Fruit fly (Drosophila melanogaster): Measurements from ENCODE around the gene B4.

B4 gene

DNA sequence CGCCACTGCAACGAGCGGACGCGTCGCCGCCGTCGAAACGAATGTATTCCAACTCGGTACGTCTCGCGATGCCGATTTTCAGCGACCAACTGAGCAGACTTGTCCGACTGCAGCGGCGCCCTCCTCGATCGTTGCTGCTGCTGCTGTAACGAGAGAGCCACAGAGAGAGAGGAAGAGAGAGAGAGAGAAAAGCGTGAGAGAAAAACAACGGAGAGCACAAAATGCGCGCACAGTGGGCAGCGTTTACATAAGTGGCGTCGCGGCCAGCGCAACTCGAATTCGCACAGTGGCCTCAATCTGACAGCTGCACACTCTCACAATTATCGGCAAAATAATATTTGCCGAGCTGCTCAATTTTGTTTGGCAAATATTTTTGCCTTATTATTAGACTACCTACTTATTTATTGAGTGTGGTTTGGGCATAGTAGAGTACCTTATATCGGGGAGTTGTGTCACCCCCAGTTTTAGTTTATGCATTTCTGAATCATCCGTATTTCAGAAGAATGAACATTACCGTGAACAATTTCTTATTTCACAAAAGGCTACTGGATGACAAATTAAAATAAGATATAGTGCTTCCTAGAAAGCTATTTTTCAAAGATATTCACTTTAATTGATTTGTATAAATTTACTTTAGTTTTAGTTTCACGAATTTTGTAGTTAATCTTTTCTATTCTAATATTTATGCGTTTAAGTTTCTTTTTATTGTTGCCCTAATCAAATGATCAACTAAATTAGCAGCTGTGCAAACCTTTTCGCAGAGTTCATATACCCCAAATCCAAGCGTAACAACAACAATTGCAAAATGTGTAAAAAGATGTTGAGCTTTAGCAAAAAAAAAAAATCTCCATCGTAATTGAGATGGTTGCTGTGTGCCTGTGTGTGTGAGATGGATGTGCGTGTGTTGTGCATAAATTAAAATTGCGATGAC is 35.5 kb downstream of the B4 start (continued):
- peak; percentile 43 for TF ChIP-seq Nf-YC (tag; optimal IDR thresholded peaks at IDR 0.05)
- TF ChIP-seq pho (GFP tag; optimal IDR thresholded peaks at IDR 0.05) = peak; percentile 60
- TF ChIP-seq Awh (GFP tag; IDR thresholded peaks at IDR 0.05) = 0 out of 2 replicates have a peak, but pooled peaks have one; percentile 38
- TF ChIP-seq ab (GFP tag; optimal IDR thresholded peaks at IDR 0.05) = peak; percentile 9
- TF ChIP-seq sima (GFP tag; optimal IDR thresholded peaks at IDR 0.05) = peak; percentile 7
- TF ChIP-seq da (GFP tag; optimal IDR thresholded peaks at IDR 0.05) = no peak
- peak; percentile 35 for TF ChIP-seq vfl (GFP tag; optimal IDR thresholded peaks at IDR 0.05)
- TF ChIP-seq CG15696 (tag; optimal IDR thresholded peaks at IDR 0.05) = peak; percentile 15
- no peak for TF ChIP-seq CG2129 (GFP tag; IDR thresholded peaks at IDR 0.05; ENCODE audit: partially characterized antibody)
- TF ChIP-seq az2 (GFP tag; optimal IDR thresholded peaks at IDR 0.05) = peak; percentile 55
- TF ChIP-seq maf-S (GFP tag; optimal IDR thresholded peaks at IDR 0.05) = peak; percentile 42
- no peak for TF ChIP-seq CG15011 (GFP tag; optimal IDR thresholded peaks at IDR 0.05)
- TF ChIP-seq dysf (GFP tag; IDR thresholded peaks at IDR 0.05) = peak; percentile 72
- TF ChIP-seq CG7786 (GFP tag; optimal IDR thresholded peaks at IDR 0.05) = peak; percentile 77
- TF ChIP-seq ro (GFP tag; IDR thresholded peaks at IDR 0.05) = peak; percentile 45
- TF ChIP-seq tio (GFP tag; optimal IDR thresholded peaks at IDR 0.05) = peak; percentile 53
- no peak for TF ChIP-seq CG16779 (GFP tag; IDR thresholded peaks at IDR 0.05)
- TF ChIP-seq br (optimal IDR thresholded peaks at IDR 0.05) = no peak
- TF ChIP-seq CG7839 (tag; optimal IDR thresholded peaks at IDR 0.05) = peak; percentile 60
- TF ChIP-seq ken (GFP tag; IDR thresholded peaks at IDR 0.05) = 0 out of 3 replicates have a peak, but pooled peaks have one; percentile 49
- TF ChIP-seq ap (GFP tag; IDR thresholded peaks at IDR 0.05) = peak; percentile 64
- TF ChIP-seq tx (GFP tag; optimal IDR thresholded peaks at IDR 0.05) = peak; percentile 61
- TF ChIP-seq pnt (GFP tag; optimal IDR thresholded peaks at IDR 0.05) = peak; percentile 58
- peak; percentile 98 for TF ChIP-seq yki (optimal IDR thresholded peaks at IDR 0.05)
- TF ChIP-seq CG10543 (GFP tag; optimal IDR thresholded peaks at IDR 0.05) = peak; percentile 39
- TF ChIP-seq CG1603 (tag; optimal IDR thresholded peaks at IDR 0.05) = peak; percentile 71
- TF ChIP-seq usp (GFP tag; optimal IDR thresholded peaks at IDR 0.05) = no peak
- TF ChIP-seq chinmo (GFP tag; IDR thresholded peaks at IDR 0.05; ENCODE audit: partially characterized antibody) = peak; percentile 90; the same call in 2 of the 4 replicates
- peak; percentile 84 for TF ChIP-seq ci (GFP tag; IDR thresholded peaks at IDR 0.05)
- TF ChIP-seq CG12769 (tag; optimal IDR thresholded peaks at IDR 0.05) = peak; percentile 64
- peak; percentile 91 for TF ChIP-seq row (GFP tag; IDR thresholded peaks at IDR 0.05)
- TF ChIP-seq jumu (GFP tag; optimal IDR thresholded peaks at IDR 0.05) = peak; percentile 44
- TF ChIP-seq CoRest (tag; optimal IDR thresholded peaks at IDR 0.05) = peak; percentile 66
- peak; percentile 34; the same call in 1 of the 2 replicates for TF ChIP-seq ssp (GFP tag; IDR thresholded peaks at IDR 0.05)
- TF ChIP-seq prd (optimal IDR thresholded peaks at IDR 0.05) = no peak
- TF ChIP-seq prd (GFP tag; IDR thresholded peaks at IDR 0.05) = peak; percentile 77
- TF ChIP-seq ewg (GFP tag; optimal IDR thresholded peaks at IDR 0.05) = peak; percentile 43
- peak; percentile 71 for TF ChIP-seq CG8944 (GFP tag; optimal IDR thresholded peaks at IDR 0.05)
- TF ChIP-seq vvl (GFP tag; IDR thresholded peaks at IDR 0.05) = peak; percentile 84
- no peak for TF ChIP-seq Spps (tag; optimal IDR thresholded peaks at IDR 0.05)
- peak; percentile 58 for TF ChIP-seq Meics (GFP tag; optimal IDR thresholded peaks at IDR 0.05)
- peak; percentile 75 for TF ChIP-seq CG17361 (GFP tag; IDR thresholded peaks at IDR 0.05)
- TF ChIP-seq CG5180 (GFP tag; optimal IDR thresholded peaks at IDR 0.05) = peak; percentile 17
- TF ChIP-seq gt (GFP tag; IDR thresholded peaks at IDR 0.05) = no peak
- peak; percentile 60; the same call in 2 of the 3 replicates for TF ChIP-seq Optix (GFP tag; IDR thresholded peaks at IDR 0.05)
- TF ChIP-seq BtbVII (GFP tag; optimal IDR thresholded peaks at IDR 0.05) = peak; percentile 43
- peak; percentile 85 for TF ChIP-seq CG9932 (GFP tag; IDR thresholded peaks at IDR 0.05)
- TF ChIP-seq sug (tag; optimal IDR thresholded peaks at IDR 0.05) = peak; percentile 28
- TF ChIP-seq CG42726 (GFP tag; IDR thresholded peaks at IDR 0.05; ENCODE audit: partially characterized antibody) = no peak

Measured in whole organism, embryonic.